Fruit fly (Drosophila melanogaster) Kc167 (cell line): ENCODE data around the gene Phb1.

Experiments used
- psq ChIP-seq: fragments of >200 bp; optimal IDR thresholded peaks from 2 replicates; lab custom pipeline; 2017; ENCODE audit warnings: missing external identifiers
- ttk ChIP-seq: sonication (Bioruptor generic); optimal IDR thresholded peaks from 2 replicates; lab custom pipeline; 2017; ENCODE audit warnings: missing external identifiers

DNA sequence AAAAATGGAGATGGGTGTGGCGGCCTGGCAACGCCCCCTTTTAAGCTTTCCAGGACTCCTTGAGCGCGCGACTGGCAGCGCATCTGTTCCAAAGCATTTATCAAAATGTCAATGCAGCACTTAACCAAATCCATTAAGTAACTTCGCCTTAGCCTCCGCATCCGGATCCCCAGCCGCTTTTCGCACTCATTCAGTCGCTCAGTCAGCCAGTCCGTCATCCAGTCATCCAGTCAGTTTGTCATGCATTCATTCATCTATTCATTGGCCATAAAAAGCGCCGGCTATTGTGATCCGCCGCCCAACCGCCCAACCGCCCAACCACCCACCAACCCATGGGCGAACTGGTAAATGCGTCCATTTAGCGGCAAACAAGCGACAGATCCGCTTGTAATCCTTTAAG, 34.8 kb downstream of the Phb1 start:
- TF ChIP-seq psq (lab: Kevin White, UChicago) (no peak), ttk (lab: Kevin White, UChicago) (no peak)
